Worm (Caenorhabditis elegans): Measurements from ENCODE around the gene F17C8.6.

Gene F17C8.6

DNA sequence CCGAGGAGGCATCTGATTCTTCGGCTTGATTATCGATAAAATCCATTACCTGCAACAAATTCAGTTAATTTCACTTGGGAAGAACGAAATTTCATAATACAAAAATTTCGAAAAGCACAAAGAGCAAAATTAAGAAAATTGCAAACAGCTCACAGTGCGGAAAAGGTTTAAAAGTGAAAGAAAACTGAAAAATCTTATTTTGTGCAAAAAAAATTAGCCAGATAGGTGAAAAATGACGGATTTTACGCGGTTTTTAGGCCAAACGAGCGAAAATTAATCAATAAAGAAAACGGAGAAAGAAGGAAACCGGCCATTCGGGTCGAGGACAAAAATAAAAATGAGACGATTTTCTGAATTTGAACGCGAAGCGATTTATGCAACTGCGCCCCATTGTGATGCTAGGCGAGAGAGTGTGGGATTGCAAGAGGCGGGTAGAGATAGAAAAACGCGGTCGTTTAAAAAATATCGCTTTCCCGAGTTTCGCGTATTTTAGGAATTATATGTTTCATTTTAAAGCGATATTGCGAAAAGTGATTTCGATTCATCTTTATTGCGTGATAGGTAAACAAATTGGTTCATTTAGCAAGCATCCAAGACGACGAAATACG is 25.1 kb downstream of the F17C8.6 start, which contains the start of gene emb-5 (continued):
- TF ChIP-seq B0336.3 (GFP tag; IDR thresholded peaks at IDR 0.05) (no peak), F55B11.4 (tag; optimal IDR thresholded peaks at IDR 0.05; ENCODE audit: borderline replicate concordance, insufficient read depth) (no peak), attf-6 (GFP tag; IDR thresholded peaks at IDR 0.05) (no peak), Y53G8AR.9 (GFP tag; conservative IDR thresholded peaks at IDR 0.05) (no peak), D2030.7 (GFP tag; IDR thresholded peaks at IDR 0.05) (0 out of 2 replicates have a peak, but pooled peaks have one; percentile 12), hsf-1 (GFP tag; IDR thresholded peaks at IDR 0.05) (no peak), F52B5.7 (tag; optimal IDR thresholded peaks at IDR 0.05) (no peak), lin-35 (GFP tag; optimal IDR thresholded peaks at IDR 0.05) (peak in 2 of 3 experiments; percentile 42 to 72), ceh-100 (GFP tag; IDR thresholded peaks at IDR 0.05) (no peak), Y53F4B.3 (GFP tag; IDR thresholded peaks at IDR 0.05) (no peak), T26A5.8 (tag; optimal IDR thresholded peaks at IDR 0.05) (no peak), dpl-1 (GFP tag; optimal IDR thresholded peaks at IDR 0.05) (peak; percentile 63), akir-1 (GFP tag; optimal IDR thresholded peaks at IDR 0.05) (no peak), lsy-27 (tag; optimal IDR thresholded peaks at IDR 0.05; ENCODE audit: borderline replicate concordance, insufficient read depth) (no peak), hrde-1 (tag; optimal IDR thresholded peaks at IDR 0.05; ENCODE audit: borderline replicate concordance) (no peak), him-1 (tag; optimal IDR thresholded peaks at IDR 0.05) (no peak), B0035.1 (tag; optimal IDR thresholded peaks at IDR 0.05) (no peak), T07F8.4 (tag; optimal IDR thresholded peaks at IDR 0.05) (no peak), hmg-20 (GFP tag; IDR thresholded peaks at IDR 0.05) (no peak), unc-130 (GFP tag; optimal IDR thresholded peaks at IDR 0.05) (no peak), ztf-22 (GFP tag; optimal IDR thresholded peaks at IDR 0.05) (no peak), madf-6 (GFP tag; IDR thresholded peaks at IDR 0.05) (peak; percentile 43; the same call in 1 of the 2 replicates), F23B12.7 (tag; optimal IDR thresholded peaks at IDR 0.05; ENCODE audit: insufficient read depth) (no peak), madf-10 (tag; optimal IDR thresholded peaks at IDR 0.05) (no peak), hlh-26 (GFP tag; conservative IDR thresholded peaks at IDR 0.05) (no peak), Y95B8A.8 (GFP tag; IDR thresholded peaks at IDR 0.05) (no peak), hlh-12 (tag; optimal IDR thresholded peaks at IDR 0.05) (no peak), Y67H2A.10 (GFP tag; conservative IDR thresholded peaks at IDR 0.05) (no peak), mcd-1 (GFP tag; IDR thresholded peaks at IDR 0.05) (peak; percentile 92), madf-3 (GFP tag; IDR thresholded peaks at IDR 0.05) (no peak), zim-3 (tag; optimal IDR thresholded peaks at IDR 0.05) (no peak), F10E7.11 (tag; optimal IDR thresholded peaks at IDR 0.05) (no peak), cebp-1 (GFP tag; IDR thresholded peaks at IDR 0.05) (no peak), cebp-1 (tag; optimal IDR thresholded peaks at IDR 0.05) (no peak), F37B4.10 (GFP tag; IDR thresholded peaks at IDR 0.05) (no peak), atf-7 (tag; optimal IDR thresholded peaks at IDR 0.05) (no peak), mel-28 (tag; optimal IDR thresholded peaks at IDR 0.05; ENCODE audit: borderline replicate concordance) (no peak), rpc-1 (optimal IDR thresholded peaks at IDR 0.05) (no peak), rpc-1 (tag; optimal IDR thresholded peaks at IDR 0.05) (no peak), ztf-6 (GFP tag; IDR thresholded peaks at IDR 0.05) (no peak), xnd-1 (tag; optimal IDR thresholded peaks at IDR 0.05) (no peak), Y56A3A.18 (GFP tag; IDR thresholded peaks at IDR 0.05) (no peak), lag-1 (GFP tag; IDR thresholded peaks at IDR 0.05) (no peak), unc-62 (GFP tag; optimal IDR thresholded peaks at IDR 0.05) (no peak), pbrm-1 (GFP tag; IDR thresholded peaks at IDR 0.05) (no peak), bed-2 (GFP tag; IDR thresholded peaks at IDR 0.05) (no peak), snpc-1.3 (tag; optimal IDR thresholded peaks at IDR 0.05; ENCODE audit: insufficient read depth) (peak; percentile 9), F39B2.1 (GFP tag; IDR thresholded peaks at IDR 0.05) (no peak)
